Fruit fly (Drosophila melanogaster) whole organism, embryonic: ENCODE results near the gene UQCR-14.

Experiments used
- Adf1 ChIP-seq: fragments of 200-800 bp; sonication (Bioruptor generic); IDR thresholded peaks from 2 replicates; pipeline ENCODE4 v1.3.6; 2022; ENCODE audit warnings: missing biosample characterization, missing genetic modification characterization
- Antp ChIP-seq: fragments of 200-800 bp; sonication (Bioruptor generic); optimal IDR thresholded peaks from 3 replicates; lab custom pipeline; 2016; ENCODE audit warnings: missing biosample characterization, missing genetic modification characterization
- Atf-2 ChIP-seq: fragments of 200-800 bp; sonication (Bioruptor generic); optimal IDR thresholded peaks from 2 replicates; lab custom pipeline; 2016; ENCODE audit warnings: missing biosample characterization, missing genetic modification characterization
- CG10321 ChIP-seq: fragments of 200-800 bp; sonication (Bioruptor generic); IDR thresholded peaks from 2 replicates; pipeline ENCODE4 v1.3.6; 2022; ENCODE audit warnings: missing biosample characterization, missing genetic modification characterization
- CG10565 ChIP-seq: fragments of 200-800 bp; sonication (Bioruptor generic); optimal IDR thresholded peaks from 3 replicates; lab custom pipeline; 2016; ENCODE audit warnings: missing biosample characterization, mild to moderate bottlenecking, missing genetic modification characterization
- CG13775 ChIP-seq: fragments of 200-800 bp; sonication (Bioruptor generic); optimal IDR thresholded peaks from 3 replicates; lab custom pipeline; 2017; ENCODE audit warnings: missing biosample characterization, mild to moderate bottlenecking, missing genetic modification characterization
- CG14860 ChIP-seq: fragments of 200-800 bp; sonication (Bioruptor generic); IDR thresholded peaks from 3 replicates; pipeline ENCODE4 v1.3.6; 2022; ENCODE audit warnings: missing biosample characterization, missing genetic modification characterization; ENCODE audit not compliant: partially characterized antibody
- CG1603 ChIP-seq: fragments of 200-800 bp; sonication (Bioruptor generic); optimal IDR thresholded peaks from 2 replicates; lab custom pipeline; 2019; ENCODE audit warnings: missing biosample characterization, mild to moderate bottlenecking, missing genetic modification characterization, moderate library complexity
- CG17186 ChIP-seq: fragments of 200-800 bp; sonication (Bioruptor generic); optimal IDR thresholded peaks from 3 replicates; lab custom pipeline; 2017; ENCODE audit warnings: missing biosample characterization, missing genetic modification reagents, missing genetic modification characterization
- CG1792 ChIP-seq: fragments of 200-800 bp; sonication (Bioruptor generic); optimal IDR thresholded peaks from 2 replicates; lab custom pipeline; 2016; ENCODE audit warnings: missing biosample characterization, missing genetic modification characterization
- CG2129 ChIP-seq: fragments of 200-800 bp; sonication (Bioruptor generic); IDR thresholded peaks from 2 replicates; pipeline ENCODE4 v1.3.6; 2022; ENCODE audit warnings: missing biosample characterization, missing genetic modification characterization; ENCODE audit not compliant: partially characterized antibody
- CG2712 ChIP-seq: fragments of 200-800 bp; optimal IDR thresholded peaks from 3 replicates; lab custom pipeline; 2019; ENCODE audit warnings: missing biosample characterization, mild to moderate bottlenecking, missing genetic modification characterization, moderate library complexity
- CG30020 ChIP-seq: fragments of 200-800 bp; optimal IDR thresholded peaks from 2 replicates; lab custom pipeline; 2019; ENCODE audit warnings: missing biosample characterization, mild to moderate bottlenecking, missing genetic modification characterization, moderate library complexity
- CG32532 ChIP-seq: fragments of 200-800 bp; sonication (Bioruptor generic); IDR thresholded peaks from 2 replicates; pipeline ENCODE4 v1.3.6; 2022; ENCODE audit warnings: missing biosample characterization, missing genetic modification characterization
- CG3281 ChIP-seq: fragments of 200-800 bp; sonication (Bioruptor generic); optimal IDR thresholded peaks from 3 replicates; lab custom pipeline; 2017; ENCODE audit warnings: missing biosample characterization, mild to moderate bottlenecking, missing genetic modification characterization
- CG3407 ChIP-seq: fragments of 200-800 bp; sonication (Bioruptor generic); optimal IDR thresholded peaks from 2 replicates; lab custom pipeline; 2018; ENCODE audit warnings: missing biosample characterization, mild to moderate bottlenecking, missing genetic modification characterization
- CG7963 ChIP-seq: fragments of 200-800 bp; sonication (Bioruptor generic); IDR thresholded peaks from 3 replicates; pipeline ENCODE4 v1.3.6; 2022; ENCODE audit warnings: missing biosample characterization, missing genetic modification characterization; ENCODE audit not compliant: partially characterized antibody
- CG8924 ChIP-seq: fragments of 200-800 bp; optimal IDR thresholded peaks from 3 replicates; lab custom pipeline; 2019; ENCODE audit warnings: missing biosample characterization, mild to moderate bottlenecking, missing genetic modification characterization, moderate library complexity
- CG9609 ChIP-seq: fragments of 200-800 bp; sonication (Bioruptor generic); optimal IDR thresholded peaks from 3 replicates; lab custom pipeline; 2016; ENCODE audit warnings: missing biosample characterization, missing genetic modification characterization
- Camta ChIP-seq: fragments of 200-800 bp; sonication (Bioruptor generic); optimal IDR thresholded peaks from 2 replicates; lab custom pipeline; 2016; ENCODE audit warnings: missing biosample characterization, missing genetic modification characterization
- Dad ChIP-seq: fragments of 200-800 bp; sonication (Bioruptor generic); optimal IDR thresholded peaks from 3 replicates; lab custom pipeline; 2016; ENCODE audit warnings: missing biosample characterization, missing genetic modification characterization
- Dbx ChIP-seq: fragments of 200-800 bp; sonication (Bioruptor generic); IDR thresholded peaks from 3 replicates; pipeline ENCODE4 v1.3.6; 2022; ENCODE audit warnings: missing biosample characterization, missing genetic modification characterization
- Dref ChIP-seq: fragments of 200-800 bp; sonication (Bioruptor generic); IDR thresholded peaks from 2 replicates; pipeline ENCODE4 v1.3.6; 2022; ENCODE audit warnings: missing biosample characterization, missing genetic modification characterization
- E2f1 ChIP-seq: fragments of 200-800 bp; sonication (Bioruptor generic); IDR thresholded peaks from 2 replicates; pipeline ENCODE4 v1.3.6; 2022; ENCODE audit warnings: missing biosample characterization, missing genetic modification characterization
- Elba2 ChIP-seq: fragments of 200-800 bp; sonication (Bioruptor generic); optimal IDR thresholded peaks from 3 replicates; lab custom pipeline; 2016; ENCODE audit warnings: missing biosample characterization, missing genetic modification characterization
- MBD-R2 ChIP-seq: fragments of 200-800 bp; sonication (Bioruptor generic); IDR thresholded peaks from 2 replicates; pipeline ENCODE4 v1.3.6; 2022; ENCODE audit warnings: missing biosample characterization, missing genetic modification characterization
- MESR4 ChIP-seq: fragments of 200-800 bp; sonication (Bioruptor generic); optimal IDR thresholded peaks from 2 replicates; lab custom pipeline; 2018; ENCODE audit warnings: missing biosample characterization, mild to moderate bottlenecking, missing genetic modification characterization, moderate library complexity
- NFAT ChIP-seq: fragments of 200-800 bp; sonication (Bioruptor generic); IDR thresholded peaks from 2 replicates; pipeline ENCODE4 v1.3.6; 2022; ENCODE audit warnings: missing biosample characterization, missing genetic modification characterization
- Pdp1 ChIP-seq, 2 experiments: fragments of 200-800 bp; sonication (Bioruptor generic); optimal IDR thresholded peaks; 3 replicates each; lab custom pipeline; 2016; ENCODE audit warnings: missing biosample characterization in 2 of 2, missing genetic modification characterization in 2 of 2, mild to moderate bottlenecking in 1 of 2, moderate library complexity in 1 of 2
- Rfx ChIP-seq: fragments of 200-800 bp; sonication (Bioruptor generic); IDR thresholded peaks from 2 replicates; pipeline ENCODE4 v1.3.6; 2022; ENCODE audit warnings: missing biosample characterization, missing genetic modification characterization
- Scr ChIP-seq: fragments of 200-800 bp; sonication (Bioruptor generic); IDR thresholded peaks from 2 replicates; pipeline ENCODE4 v1.3.6; 2022; ENCODE audit warnings: missing biosample characterization, missing genetic modification characterization; ENCODE audit not compliant: partially characterized antibody
- ara ChIP-seq: fragments of 200-800 bp; sonication (Bioruptor generic); IDR thresholded peaks from 2 replicates; pipeline ENCODE4 v1.3.6; 2022; ENCODE audit warnings: missing biosample characterization, missing genetic modification characterization
- br ChIP-seq: fragments of >200 bp; optimal IDR thresholded peaks from 2 replicates; lab custom pipeline; 2017
- caup ChIP-seq: fragments of 200-800 bp; sonication (Bioruptor generic); optimal IDR thresholded peaks from 3 replicates; lab custom pipeline; 2017; ENCODE audit warnings: missing biosample characterization, mild to moderate bottlenecking, missing genetic modification characterization, moderate library complexity; ENCODE audit not compliant: severe bottlenecking
- gcm2 ChIP-seq: fragments of 200-800 bp; sonication (Bioruptor generic); optimal IDR thresholded peaks from 2 replicates; lab custom pipeline; 2016; ENCODE audit warnings: missing biosample characterization, missing genetic modification characterization
- hth ChIP-seq: fragments of >200 bp; optimal IDR thresholded peaks from 2 replicates; lab custom pipeline; 2017; ENCODE audit warnings: inconsistent platforms
- lmd ChIP-seq: fragments of 200-800 bp; sonication (Bioruptor generic); IDR thresholded peaks from 2 replicates; pipeline ENCODE4 v1.3.6; 2022; ENCODE audit warnings: missing biosample characterization, missing genetic modification characterization
- mirr ChIP-seq: fragments of 200-800 bp; sonication (Bioruptor generic); optimal IDR thresholded peaks from 3 replicates; lab custom pipeline; 2018; ENCODE audit warnings: missing biosample characterization, mild to moderate bottlenecking, missing genetic modification characterization
- pros ChIP-seq: fragments of 200-800 bp; sonication (Bioruptor generic); optimal IDR thresholded peaks from 3 replicates; lab custom pipeline; 2019; ENCODE audit warnings: missing biosample characterization, mild to moderate bottlenecking, missing genetic modification characterization, moderate library complexity
- scrt ChIP-seq: fragments of 200-800 bp; sonication (Bioruptor generic); optimal IDR thresholded peaks from 2 replicates; lab custom pipeline; 2018; ENCODE audit warnings: missing biosample characterization, mild to moderate bottlenecking, missing genetic modification characterization, moderate library complexity
- shn ChIP-seq: fragments of 200-800 bp; sonication (Bioruptor generic); optimal IDR thresholded peaks from 3 replicates; lab custom pipeline; 2016; ENCODE audit warnings: missing biosample characterization, missing genetic modification characterization
- slbo ChIP-seq: fragments of 200-800 bp; sonication (Bioruptor generic); IDR thresholded peaks from 2 replicates; pipeline ENCODE4 v1.3.6; 2022; ENCODE audit warnings: missing biosample characterization, missing genetic modification characterization
- slou ChIP-seq: fragments of 200-800 bp; sonication (Bioruptor generic); optimal IDR thresholded peaks from 3 replicates; lab custom pipeline; 2016; ENCODE audit warnings: missing biosample characterization, missing genetic modification characterization
- so ChIP-seq: fragments of 200-800 bp; sonication (Bioruptor generic); IDR thresholded peaks from 3 replicates; pipeline ENCODE4 v1.3.6; 2022; ENCODE audit warnings: missing biosample characterization, missing genetic modification characterization
- sr ChIP-seq: fragments of 200-800 bp; sonication (Bioruptor generic); IDR thresholded peaks from 3 replicates; pipeline ENCODE4 v1.3.6; 2022; ENCODE audit warnings: missing biosample characterization, missing genetic modification characterization
- sug ChIP-seq: fragments of 200-800 bp; optimal IDR thresholded peaks from 2 replicates; lab custom pipeline; 2019; ENCODE audit warnings: missing biosample characterization, mild to moderate bottlenecking, missing genetic modification characterization, moderate library complexity
- trem ChIP-seq: fragments of 200-800 bp; optimal IDR thresholded peaks from 3 replicates; lab custom pipeline; 2019; ENCODE audit warnings: missing biosample characterization, mild to moderate bottlenecking, missing genetic modification characterization, moderate library complexity
- unc-4 ChIP-seq: fragments of 200-800 bp; sonication (Bioruptor generic); IDR thresholded peaks from 2 replicates; pipeline ENCODE4 v1.3.6; 2022; ENCODE audit warnings: missing biosample characterization, missing genetic modification characterization; ENCODE audit not compliant: partially characterized antibody
- wek ChIP-seq: fragments of 200-800 bp; sonication (Bioruptor generic); optimal IDR thresholded peaks from 3 replicates; lab custom pipeline; 2018; ENCODE audit warnings: missing biosample characterization, mild to moderate bottlenecking, missing genetic modification characterization, moderate library complexity

Gene UQCR-14

dm6 chrX:16296423-16297292 lies 10.6 kb downstream of the UQCR-14 start, which contains the start of gene CG3632 (continued):
- TF ChIP-seq Adf1 (GFP tag; lab: Robert Waterston, UW) (peak; percentile 36; the same call in 1 of the 2 replicates), shn (GFP tag; lab: Kevin White, UChicago) (peak; percentile 1), so (GFP tag; lab: Robert Waterston, UW) (0 out of 3 replicates have a peak, but pooled peaks have one; percentile 11), Camta (GFP tag; lab: Kevin White, UChicago) (peak; percentile 41), MBD-R2 (GFP tag; lab: Robert Waterston, UW) (peak; percentile 83), CG30020 (tag; lab: Kevin White, UChicago) (peak; percentile 90), E2f1 (GFP tag; lab: Robert Waterston, UW) (0 out of 2 replicates have a peak, but pooled peaks have one; percentile 12), Pdp1 (GFP tag; optimal IDR thresholded peaks at IDR 0.05; lab: Kevin White, UChicago) (peak; percentile 29), pros (no peak), trem (tag; lab: Kevin White, UChicago) (peak; percentile 26), CG7963 (GFP tag; lab: Robert Waterston, UW) (peak; percentile 89), wek (GFP tag; lab: Kevin White, UChicago) (no peak), Dad (peak; percentile 55), CG10565 (GFP tag; lab: Kevin White, UChicago) (no peak), sr (no peak), CG14860 (GFP tag; lab: Robert Waterston, UW) (peak; percentile 82), CG10321 (GFP tag; lab: Robert Waterston, UW) (no peak), Dbx (GFP tag; lab: Robert Waterston, UW) (peak; percentile 69; the same call in 2 of the 3 replicates), unc-4 (GFP tag; lab: Robert Waterston, UW) (peak; percentile 78), gcm2 (GFP tag; lab: Kevin White, UChicago) (peak; percentile 26), scrt (GFP tag; lab: Kevin White, UChicago) (no peak), sug (peak; percentile 46), Scr (peak; percentile 76), MESR4 (GFP tag; lab: Kevin White, UChicago) (peak; percentile 63), Elba2 (GFP tag; lab: Kevin White, UChicago) (peak; percentile 89), slou (no peak), caup (peak; percentile 6), CG2129 (peak; percentile 41; the same call in 1 of the 2 replicates), CG3407 (GFP tag; lab: Kevin White, UChicago) (no peak), Atf-2 (GFP tag; lab: Kevin White, UChicago) (peak; percentile 17), Dref (GFP tag; lab: Robert Waterston, UW) (peak; percentile 88), ara (GFP tag; lab: Robert Waterston, UW) (no peak), hth (lab: Kevin White, UChicago) (no peak), CG8924 (peak; percentile 58), CG13775 (GFP tag; lab: Kevin White, UChicago) (peak; percentile 2), br (no peak), CG1603 (peak; percentile 77), Antp (GFP tag; lab: Kevin White, UChicago) (peak; percentile 71), Rfx (GFP tag; lab: Robert Waterston, UW) (peak; percentile 79), CG9609 (GFP tag; lab: Kevin White, UChicago) (peak; percentile 49), CG1792 (GFP tag; lab: Kevin White, UChicago) (peak; percentile 10), CG17186 (GFP tag; lab: Kevin White, UChicago) (peak; percentile 22), lmd (no peak; the same call in 1 of the 2 replicates), mirr (peak; percentile 51), NFAT (peak; percentile 51; the same call in 1 of the 2 replicates), CG2712 (tag; lab: Kevin White, UChicago) (peak; percentile 43), CG32532 (GFP tag; lab: Robert Waterston, UW) (peak; percentile 47), CG3281 (GFP tag; lab: Kevin White, UChicago) (peak; percentile 23), slbo (GFP tag; lab: Robert Waterston, UW) (peak; percentile 63; the same call in 1 of the 2 replicates)
